Fruit fly (Drosophila melanogaster): Measurements from ENCODE around the gene Dyro.

DNA sequence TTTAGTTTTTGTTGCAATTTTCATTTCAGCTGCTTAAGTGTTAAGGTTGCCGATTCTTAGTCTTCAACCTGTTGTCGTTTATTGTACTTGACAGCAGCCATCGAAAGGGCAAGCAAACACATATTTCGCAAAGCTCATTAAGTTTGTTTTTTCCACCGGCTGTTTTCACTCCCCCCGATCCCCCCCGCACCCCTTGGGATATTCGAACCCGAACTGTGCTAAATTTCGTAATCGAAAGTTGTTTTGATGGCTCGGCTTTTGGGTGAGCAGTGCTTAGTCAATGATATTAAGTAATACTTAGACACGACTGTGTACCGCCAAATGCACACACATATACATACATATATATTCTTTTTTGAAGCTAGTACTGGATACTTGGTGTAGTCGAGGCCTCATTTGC lies 31.7 kb downstream of the Dyro start:
- TF ChIP-seq CTCF (optimal IDR thresholded peaks at IDR 0.05) = no peak
- TF ChIP-seq CG8478 (optimal IDR thresholded peaks at IDR 0.05) = no peak

All from S2 (cell line).